1 fruit fly cellular context compared by ENCODE assay signal in genomic region chr3L:3052110-3052871, dm6.
TF ChIP-seq lines count a peak whose summit lies in the region.

TSS of gene CG1271 (plus strand) at chr3L:3052514.

TF ChIP-seq in whole organism, embryonic, 481 proteins besides CTCF, POLR2A, EP300 and RAD21 (continued from another document):
- TF ChIP-seq Chrac-16 (GFP tag; optimal IDR thresholded peaks at IDR 0.05; lab: Kevin White, UChicago) (peak; percentile 57), emc (GFP tag; optimal IDR thresholded peaks at IDR 0.05; lab: Kevin White, UChicago) (peak; percentile 41), CG4360 (GFP tag; IDR thresholded peaks at IDR 0.05; lab: Robert Waterston, UW) (no peak), CG1832 (GFP tag; optimal IDR thresholded peaks at IDR 0.05; lab: Kevin White, UChicago) (no peak), CG8281 (tag; optimal IDR thresholded peaks at IDR 0.05; lab: Kevin White, UChicago) (peak; percentile 23), Opbp (GFP tag; IDR thresholded peaks at IDR 0.05; lab: Robert Waterston, UW; ENCODE audit: partially characterized antibody) (no peak; the same call in 2 of the 3 replicates), ato (GFP tag; IDR thresholded peaks at IDR 0.05; lab: Robert Waterston, UW; ENCODE audit: partially characterized antibody) (no peak), CG4282 (GFP tag; optimal IDR thresholded peaks at IDR 0.05; lab: Kevin White, UChicago) (peak; percentile 29), CoRest (tag; optimal IDR thresholded peaks at IDR 0.05; lab: Kevin White, UChicago) (peak; percentile 74), Ssrp (tag; optimal IDR thresholded peaks at IDR 0.05; lab: Kevin White, UChicago) (peak; percentile 30), CG4707 (GFP tag; optimal IDR thresholded peaks at IDR 0.05; lab: Kevin White, UChicago) (no peak), Hr78 (GFP tag; optimal IDR thresholded peaks at IDR 0.05; lab: Kevin White, UChicago) (no peak), CG15479 (GFP tag; optimal IDR thresholded peaks at IDR 0.05; lab: Kevin White, UChicago) (peak; percentile 74), ranshi (GFP tag; IDR thresholded peaks at IDR 0.05; lab: Robert Waterston, UW) (no peak), GATAe (GFP tag; conservative IDR thresholded peaks at IDR 0.05; lab: Robert Waterston, UW) (peak; percentile 80), ac (GFP tag; optimal IDR thresholded peaks at IDR 0.05; lab: Kevin White, UChicago) (no peak), cato (GFP tag; optimal IDR thresholded peaks at IDR 0.05; lab: Kevin White, UChicago; ENCODE audit: borderline replicate concordance) (peak; percentile 21), chn (GFP tag; optimal IDR thresholded peaks at IDR 0.05; lab: Kevin White, UChicago) (peak; percentile 53), odd (GFP tag; optimal IDR thresholded peaks at IDR 0.05; lab: Kevin White, UChicago) (peak; percentile 35), CG9437 (GFP tag; optimal IDR thresholded peaks at IDR 0.05; lab: Kevin White, UChicago) (peak; percentile 44), cg (GFP tag; optimal IDR thresholded peaks at IDR 0.05; lab: Kevin White, UChicago) (no peak), CG2199 (GFP tag; IDR thresholded peaks at IDR 0.05; lab: Robert Waterston, UW) (no peak), row (GFP tag; IDR thresholded peaks at IDR 0.05; lab: Robert Waterston, UW) (peak; percentile 94), ara (GFP tag; IDR thresholded peaks at IDR 0.05; lab: Robert Waterston, UW) (no peak), fd3F (GFP tag; optimal IDR thresholded peaks at IDR 0.05; lab: Kevin White, UChicago) (no peak), Ada2b (GFP tag; IDR thresholded peaks at IDR 0.05; lab: Robert Waterston, UW) (0 out of 2 replicates have a peak, but pooled peaks have one; percentile 25), CG18262 (tag; optimal IDR thresholded peaks at IDR 0.05; lab: Kevin White, UChicago) (peak; percentile 56), lilli (GFP tag; optimal IDR thresholded peaks at IDR 0.05; lab: Kevin White, UChicago) (peak; percentile 74), sr (GFP tag; IDR thresholded peaks at IDR 0.05; lab: Robert Waterston, UW) (no peak), CG2129 (GFP tag; IDR thresholded peaks at IDR 0.05; lab: Robert Waterston, UW; ENCODE audit: partially characterized antibody) (peak; percentile 35; the same call in 1 of the 2 replicates), gem (tag; optimal IDR thresholded peaks at IDR 0.05; lab: Kevin White, UChicago) (peak; percentile 80), Vsx1 (GFP tag; optimal IDR thresholded peaks at IDR 0.05; lab: Kevin White, UChicago) (no peak), inv (GFP tag; IDR thresholded peaks at IDR 0.05; lab: Robert Waterston, UW; ENCODE audit: partially characterized antibody) (peak; percentile 21; the same call in 1 of the 2 replicates), CG9876 (GFP tag; optimal IDR thresholded peaks at IDR 0.05; lab: Kevin White, UChicago) (no peak), CG8944 (GFP tag; optimal IDR thresholded peaks at IDR 0.05; lab: Kevin White, UChicago) (peak; percentile 64), luna (GFP tag; optimal IDR thresholded peaks at IDR 0.05; lab: Kevin White, UChicago) (no peak), pita (GFP tag; optimal IDR thresholded peaks at IDR 0.05; lab: Kevin White, UChicago) (no peak), zen (tag; optimal IDR thresholded peaks at IDR 0.05; lab: Kevin White, UChicago) (peak; percentile 82), Dp (GFP tag; optimal IDR thresholded peaks at IDR 0.05; lab: Kevin White, UChicago) (peak; percentile 92), CG6272 (GFP tag; IDR thresholded peaks at IDR 0.05; lab: Robert Waterston, UW) (0 out of 2 replicates have a peak, but pooled peaks have one; percentile 37), NFAT (GFP tag; IDR thresholded peaks at IDR 0.05; lab: Robert Waterston, UW) (peak; percentile 58), vvl (GFP tag; IDR thresholded peaks at IDR 0.05; lab: Robert Waterston, UW) (peak; percentile 67), dm (GFP tag; optimal IDR thresholded peaks at IDR 0.05; lab: Kevin White, UChicago) (peak; percentile 18), CG14667 (GFP tag; IDR thresholded peaks at IDR 0.05; lab: Robert Waterston, UW) (0 out of 2 replicates have a peak, but pooled peaks have one; percentile 28), pnt (GFP tag; optimal IDR thresholded peaks at IDR 0.05; lab: Kevin White, UChicago) (peak; percentile 32), dati (GFP tag; IDR thresholded peaks at IDR 0.05; lab: Robert Waterston, UW) (no peak), CG12219 (GFP tag; optimal IDR thresholded peaks at IDR 0.05; lab: Kevin White, UChicago) (no peak), CG18476 (GFP tag; optimal IDR thresholded peaks at IDR 0.05; lab: Kevin White, UChicago) (peak; percentile 52), nmo (GFP tag; optimal IDR thresholded peaks at IDR 0.05; lab: Kevin White, UChicago) (peak; percentile 74), Fer3 (tag; optimal IDR thresholded peaks at IDR 0.05; lab: Kevin White, UChicago) (peak; percentile 64), CG11247 (GFP tag; IDR thresholded peaks at IDR 0.05; lab: Robert Waterston, UW) (peak; percentile 51), Jarid2 (GFP tag; optimal IDR thresholded peaks at IDR 0.05; lab: Kevin White, UChicago) (no peak), C15 (GFP tag; IDR thresholded peaks at IDR 0.05; lab: Robert Waterston, UW) (0 out of 3 replicates have a peak, but pooled peaks have one; percentile 45), cas (GFP tag; IDR thresholded peaks at IDR 0.05; lab: Robert Waterston, UW) (no peak), lmd (GFP tag; IDR thresholded peaks at IDR 0.05; lab: Robert Waterston, UW) (peak; percentile 68), Kr (GFP tag; optimal IDR thresholded peaks at IDR 0.05; lab: Kevin White, UChicago) (no peak), Antp (GFP tag; optimal IDR thresholded peaks at IDR 0.05; lab: Kevin White, UChicago) (peak; percentile 65), gsb-n (tag; optimal IDR thresholded peaks at IDR 0.05; lab: Kevin White, UChicago) (no peak), lola (GFP tag; optimal IDR thresholded peaks at IDR 0.05; lab: Kevin White, UChicago) (peak in 1 of 3 experiments; percentile 37), E2f2 (GFP tag; IDR thresholded peaks at IDR 0.05; lab: Robert Waterston, UW) (peak; percentile 97), br (optimal IDR thresholded peaks at IDR 0.05; lab: Kevin White, UChicago) (no peak), Aef1 (GFP tag; IDR thresholded peaks at IDR 0.05; lab: Robert Waterston, UW) (peak; percentile 78), Dek (tag; optimal IDR thresholded peaks at IDR 0.05; lab: Kevin White, UChicago) (peak; percentile 12), caup (GFP tag; optimal IDR thresholded peaks at IDR 0.05; lab: Kevin White, UChicago; ENCODE audit: severe bottlenecking) (peak; percentile 67), zf30C (GFP tag; optimal IDR thresholded peaks at IDR 0.05; lab: Kevin White, UChicago) (no peak), so (GFP tag; IDR thresholded peaks at IDR 0.05; lab: Robert Waterston, UW) (no peak), CG30403 (GFP tag; optimal IDR thresholded peaks at IDR 0.05; lab: Kevin White, UChicago) (peak; percentile 77), CG16813 (GFP tag; IDR thresholded peaks at IDR 0.05; lab: Robert Waterston, UW; ENCODE audit: partially characterized antibody) (peak; percentile 44; the same call in 2 of the 3 replicates), CG13894 (tag; optimal IDR thresholded peaks at IDR 0.05; lab: Kevin White, UChicago) (peak; percentile 70), prd (optimal IDR thresholded peaks at IDR 0.05; lab: Kevin White, UChicago) (no peak), prd (GFP tag; IDR thresholded peaks at IDR 0.05; lab: Robert Waterston, UW) (peak; percentile 66; the same call in 2 of the 3 replicates), tin (GFP tag; optimal IDR thresholded peaks at IDR 0.05; lab: Kevin White, UChicago) (peak; percentile 68), CG4328 (GFP tag; optimal IDR thresholded peaks at IDR 0.05; lab: Kevin White, UChicago) (peak; percentile 43), CG30431 (GFP tag; optimal IDR thresholded peaks at IDR 0.05; lab: Kevin White, UChicago) (no peak), CG5245 (GFP tag; optimal IDR thresholded peaks at IDR 0.05; lab: Kevin White, UChicago) (peak; percentile 51), vfl (GFP tag; optimal IDR thresholded peaks at IDR 0.05; lab: Kevin White, UChicago) (peak; percentile 39), Doc2 (GFP tag; IDR thresholded peaks at IDR 0.05; lab: Robert Waterston, UW) (no peak), pros (GFP tag; optimal IDR thresholded peaks at IDR 0.05; lab: Kevin White, UChicago) (no peak), CG18599 (GFP tag; optimal IDR thresholded peaks at IDR 0.05; lab: Kevin White, UChicago) (peak; percentile 88), Drgx (GFP tag; IDR thresholded peaks at IDR 0.05; lab: Robert Waterston, UW) (no peak), nom (GFP tag; optimal IDR thresholded peaks at IDR 0.05; lab: Kevin White, UChicago) (peak; percentile 52), CG15696 (tag; optimal IDR thresholded peaks at IDR 0.05; lab: Kevin White, UChicago) (peak; percentile 40), stwl (tag; optimal IDR thresholded peaks at IDR 0.05; lab: Kevin White, UChicago) (peak; percentile 88), Xbp1 (GFP tag; optimal IDR thresholded peaks at IDR 0.05; lab: Kevin White, UChicago) (peak; percentile 62), Hr51 (GFP tag; optimal IDR thresholded peaks at IDR 0.05; lab: Kevin White, UChicago) (peak in 1 of 2 experiments; percentile 60), Dref (GFP tag; IDR thresholded peaks at IDR 0.05; lab: Robert Waterston, UW) (0 out of 2 replicates have a peak, but pooled peaks have one; percentile 16), ftz-f1 (GFP tag; optimal IDR thresholded peaks at IDR 0.05; lab: Kevin White, UChicago) (no peak), CG32772 (GFP tag; IDR thresholded peaks at IDR 0.05; lab: Robert Waterston, UW) (no peak), Mrtf (GFP tag; IDR thresholded peaks at IDR 0.05; lab: Robert Waterston, UW) (peak; percentile 55; the same call in 2 of the 3 replicates), slou (GFP tag; optimal IDR thresholded peaks at IDR 0.05; lab: Kevin White, UChicago) (peak; percentile 24), CG6813 (GFP tag; optimal IDR thresholded peaks at IDR 0.05; lab: Kevin White, UChicago) (no peak), pfk (GFP tag; optimal IDR thresholded peaks at IDR 0.05; lab: Kevin White, UChicago) (no peak), Xrp1 (GFP tag; IDR thresholded peaks at IDR 0.05; lab: Robert Waterston, UW) (peak; percentile 63; the same call in 1 of the 2 replicates), HmgD (GFP tag; optimal IDR thresholded peaks at IDR 0.05; lab: Kevin White, UChicago) (peak; percentile 17), ken (GFP tag; IDR thresholded peaks at IDR 0.05; lab: Robert Waterston, UW) (0 out of 3 replicates have a peak, but pooled peaks have one; percentile 44), trem (tag; optimal IDR thresholded peaks at IDR 0.05; lab: Kevin White, UChicago) (peak; percentile 90), CG10654 (GFP tag; optimal IDR thresholded peaks at IDR 0.05; lab: Kevin White, UChicago) (peak; percentile 68), Lhr (GFP tag; optimal IDR thresholded peaks at IDR 0.05; lab: Kevin White, UChicago) (peak; percentile 32), crp (GFP tag; optimal IDR thresholded peaks at IDR 0.05; lab: Kevin White, UChicago) (peak in 1 of 2 experiments; percentile 74), org-1 (GFP tag; optimal IDR thresholded peaks at IDR 0.05; lab: Kevin White, UChicago) (peak; percentile 13), kah (GFP tag; optimal IDR thresholded peaks at IDR 0.05; lab: Kevin White, UChicago) (peak; percentile 59), tio (GFP tag; optimal IDR thresholded peaks at IDR 0.05; lab: Kevin White, UChicago) (no peak), dmrt11E (tag; optimal IDR thresholded peaks at IDR 0.05; lab: Kevin White, UChicago) (peak; percentile 11), pum (GFP tag; optimal IDR thresholded peaks at IDR 0.05; lab: Kevin White, UChicago) (peak; percentile 49), unc-4 (GFP tag; IDR thresholded peaks at IDR 0.05; lab: Robert Waterston, UW; ENCODE audit: partially characterized antibody) (peak; percentile 51), Lpt (GFP tag; optimal IDR thresholded peaks at IDR 0.05; lab: Kevin White, UChicago) (no peak), CG18764 (GFP tag; optimal IDR thresholded peaks at IDR 0.05; lab: Kevin White, UChicago) (peak; percentile 51), CG9215 (GFP tag; IDR thresholded peaks at IDR 0.05; lab: Robert Waterston, UW) (peak; percentile 66), sd (tag; optimal IDR thresholded peaks at IDR 0.05; lab: Kevin White, UChicago) (peak; percentile 19), CG8290 (GFP tag; optimal IDR thresholded peaks at IDR 0.05; lab: Kevin White, UChicago) (peak; percentile 73), CG8290 (tag; optimal IDR thresholded peaks at IDR 0.05; lab: Kevin White, UChicago) (peak; percentile 70 to 80), Bgb (GFP tag; IDR thresholded peaks at IDR 0.05; lab: Robert Waterston, UW; ENCODE audit: partially characterized antibody) (no peak), jing (GFP tag; optimal IDR thresholded peaks at IDR 0.05; lab: Kevin White, UChicago) (no peak), zen2 (GFP tag; IDR thresholded peaks at IDR 0.05; lab: Robert Waterston, UW; ENCODE audit: partially characterized antibody) (no peak), sc (optimal IDR thresholded peaks at IDR 0.05; lab: Kevin White, UChicago) (no peak), sc (GFP tag; optimal IDR thresholded peaks at IDR 0.05; lab: Kevin White, UChicago) (no peak), HLH3B (GFP tag; IDR thresholded peaks at IDR 0.05; lab: Robert Waterston, UW) (peak; percentile 20; the same call in 1 of the 2 replicates), lov (optimal IDR thresholded peaks at IDR 0.05; lab: Kevin White, UChicago) (no peak), lov (GFP tag; IDR thresholded peaks at IDR 0.05; lab: Robert Waterston, UW) (no peak)
